Worm (Caenorhabditis elegans): ENCODE data around the gene C55C3.6.

Gene C55C3.6

DNA sequence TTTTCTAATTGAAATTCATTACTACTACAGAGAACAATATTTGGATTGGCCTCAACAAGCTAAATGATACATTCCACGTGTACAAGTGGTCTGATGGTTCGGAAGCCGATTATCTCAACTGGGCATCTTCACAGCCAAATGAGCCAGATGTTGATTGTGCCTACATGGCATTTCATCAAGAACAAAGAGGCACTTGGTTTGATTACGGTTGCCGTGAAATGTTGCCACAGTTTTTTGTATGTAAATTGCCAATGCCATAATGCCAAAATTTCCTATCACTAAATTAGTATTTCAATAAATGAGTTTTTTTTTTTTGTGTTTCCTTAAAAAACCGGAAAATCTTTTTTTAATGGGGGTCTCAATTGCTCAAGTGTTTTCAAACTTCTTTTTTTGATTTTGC is 28.3 kb upstream of the C55C3.6 start:
- TF ChIP-seq ceh-28 (tag; optimal IDR thresholded peaks at IDR 0.05) (no peak), nhr-43 (tag; optimal IDR thresholded peaks at IDR 0.05; ENCODE audit: poor library complexity, severe bottlenecking) (no peak), ztf-11 (tag; optimal IDR thresholded peaks at IDR 0.05) (no peak), pha-4 (tag; optimal IDR thresholded peaks at IDR 0.05) (no peak), R02D3.7 (tag; optimal IDR thresholded peaks at IDR 0.05) (no peak), ztf-4 (tag; optimal IDR thresholded peaks at IDR 0.05) (no peak), elt-2 (tag; optimal IDR thresholded peaks at IDR 0.05) (no peak), egl-27 (tag; optimal IDR thresholded peaks at IDR 0.05) (no peak), hmg-11 (tag; optimal IDR thresholded peaks at IDR 0.05) (no peak)

DNA sequence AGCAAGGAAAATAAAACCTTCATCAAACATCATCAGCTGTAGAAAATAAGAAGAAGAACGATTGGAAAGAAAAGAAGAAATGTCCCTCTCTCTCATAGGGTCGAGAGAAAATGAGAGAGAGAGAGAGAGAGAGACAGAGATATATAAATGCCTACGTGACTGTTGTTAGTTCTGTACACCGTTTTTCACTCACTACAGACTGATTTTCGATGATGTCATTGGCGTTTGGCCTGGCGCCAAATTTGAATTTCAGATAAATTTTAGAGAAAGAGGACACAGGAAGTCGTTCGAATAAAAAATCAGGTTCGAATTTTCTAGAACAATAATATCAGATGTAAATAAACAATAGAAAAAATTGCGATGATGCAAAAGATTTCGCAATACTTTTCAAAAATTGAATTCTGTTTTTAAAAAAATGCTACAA is 27.0 kb upstream of the C55C3.6 start:
- TF ChIP-seq mml-1 (tag; optimal IDR thresholded peaks at IDR 0.05) (no peak), ceh-16 (tag; optimal IDR thresholded peaks at IDR 0.05) (no peak), pha-4 (tag; optimal IDR thresholded peaks at IDR 0.05) (peak; percentile 24), mdl-1 (tag; optimal IDR thresholded peaks at IDR 0.05) (no peak), daf-12 (tag; optimal IDR thresholded peaks at IDR 0.05) (no peak), ceh-82 (tag; optimal IDR thresholded peaks at IDR 0.05) (no peak), nhr-43 (tag; optimal IDR thresholded peaks at IDR 0.05; ENCODE audit: poor library complexity, severe bottlenecking) (peak; percentile 87), sea-2 (GFP tag; optimal IDR thresholded peaks at IDR 0.05) (no peak), nhr-76 (tag; optimal IDR thresholded peaks at IDR 0.05) (no peak), eor-1 (tag; optimal IDR thresholded peaks at IDR 0.05) (no peak), ceh-9 (tag; optimal IDR thresholded peaks at IDR 0.05) (no peak), snpc-4 (tag; optimal IDR thresholded peaks at IDR 0.05) (no peak), nhr-77 (tag; optimal IDR thresholded peaks at IDR 0.05) (no peak), nfya-1 (tag; optimal IDR thresholded peaks at IDR 0.05; ENCODE audit: insufficient read depth) (peak; percentile 46), ZK546.5 (tag; optimal IDR thresholded peaks at IDR 0.05) (no peak), nhr-25 (tag; optimal IDR thresholded peaks at IDR 0.05) (peak; percentile 84), ztf-11 (tag; optimal IDR thresholded peaks at IDR 0.05) (no peak), lin-39 (tag; optimal IDR thresholded peaks at IDR 0.05) (no peak), nhr-67 (tag; optimal IDR thresholded peaks at IDR 0.05) (no peak), nhr-23 (tag; optimal IDR thresholded peaks at IDR 0.05) (peak; percentile 87), ceh-28 (tag; optimal IDR thresholded peaks at IDR 0.05) (no peak), ama-1 (optimal IDR thresholded peaks at IDR 0.05) (no peak), zag-1 (tag; optimal IDR thresholded peaks at IDR 0.05) (no peak), lin-15B (tag; optimal IDR thresholded peaks at IDR 0.05) (peak; percentile 94), egl-27 (tag; optimal IDR thresholded peaks at IDR 0.05) (peak; percentile 29), skn-1 (tag; optimal IDR thresholded peaks at IDR 0.05) (no peak), elt-3 (tag; optimal IDR thresholded peaks at IDR 0.05) (peak in 1 of 3 experiments; percentile 5), lsy-12 (tag; optimal IDR thresholded peaks at IDR 0.05) (peak; percentile 36), elt-1 (tag; optimal IDR thresholded peaks at IDR 0.05) (no peak), pqm-1 (tag; optimal IDR thresholded peaks at IDR 0.05) (peak; percentile 72), unc-62 (GFP tag; optimal IDR thresholded peaks at IDR 0.05) (no peak), jun-1 (tag; optimal IDR thresholded peaks at IDR 0.05) (peak; percentile 66), ztf-4 (tag; optimal IDR thresholded peaks at IDR 0.05) (no peak), aly-2 (tag; optimal IDR thresholded peaks at IDR 0.05) (no peak), elt-2 (tag; optimal IDR thresholded peaks at IDR 0.05) (peak; percentile 51), fkh-10 (GFP tag; optimal IDR thresholded peaks at IDR 0.05) (no peak), egl-5 (tag; optimal IDR thresholded peaks at IDR 0.05) (no peak), unc-39 (tag; optimal IDR thresholded peaks at IDR 0.05) (no peak), nhr-12 (tag; optimal IDR thresholded peaks at IDR 0.05) (no peak), R02D3.7 (tag; optimal IDR thresholded peaks at IDR 0.05) (peak; percentile 49), nhr-28 (tag; optimal IDR thresholded peaks at IDR 0.05) (no peak)

DNA sequence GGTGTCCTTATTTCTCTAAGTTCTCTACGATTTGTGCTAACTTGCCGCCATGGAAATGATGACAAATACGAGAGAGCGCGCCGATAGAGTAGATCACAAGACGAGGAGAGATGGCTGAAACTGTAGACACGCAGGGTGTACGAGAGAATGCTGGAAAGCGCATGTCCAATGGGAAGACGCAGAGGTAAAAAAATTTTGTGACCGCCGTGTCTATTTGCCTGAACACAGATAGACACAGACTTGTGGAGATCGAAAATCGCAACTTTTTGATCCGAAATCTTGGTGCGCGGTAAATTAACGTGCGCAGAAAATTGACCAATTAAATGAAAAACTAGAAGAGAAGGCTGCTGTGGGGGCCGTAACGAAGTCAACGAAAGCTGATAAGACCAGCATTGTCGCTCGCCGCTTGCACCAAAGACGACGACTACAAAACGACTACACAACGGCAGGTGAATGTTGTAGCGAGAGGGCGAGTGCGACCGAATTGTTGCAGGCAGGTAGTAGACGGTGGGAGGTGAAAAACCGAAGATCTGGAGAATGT is 25.8 kb upstream of the C55C3.6 start:
- TF ChIP-seq hmg-11 (tag; optimal IDR thresholded peaks at IDR 0.05) (peak; percentile 31), lin-15B (tag; optimal IDR thresholded peaks at IDR 0.05) (peak; percentile 62), jun-1 (tag; optimal IDR thresholded peaks at IDR 0.05) (peak; percentile 70), ZK546.5 (tag; optimal IDR thresholded peaks at IDR 0.05) (no peak), skn-1 (tag; optimal IDR thresholded peaks at IDR 0.05) (no peak), pha-4 (tag; optimal IDR thresholded peaks at IDR 0.05) (peak; percentile 81), ceh-82 (tag; optimal IDR thresholded peaks at IDR 0.05) (no peak), aly-2 (tag; optimal IDR thresholded peaks at IDR 0.05) (no peak), fkh-2 (tag; optimal IDR thresholded peaks at IDR 0.05) (no peak), ztf-4 (tag; optimal IDR thresholded peaks at IDR 0.05) (peak; percentile 36), fos-1 (tag; optimal IDR thresholded peaks at IDR 0.05) (no peak), lin-39 (tag; optimal IDR thresholded peaks at IDR 0.05) (peak; percentile 12), lsy-12 (tag; optimal IDR thresholded peaks at IDR 0.05) (peak; percentile 49), elt-1 (tag; optimal IDR thresholded peaks at IDR 0.05) (no peak), egl-27 (tag; optimal IDR thresholded peaks at IDR 0.05) (no peak), nhr-67 (tag; optimal IDR thresholded peaks at IDR 0.05) (no peak), fkh-10 (GFP tag; optimal IDR thresholded peaks at IDR 0.05) (no peak), unc-62 (GFP tag; optimal IDR thresholded peaks at IDR 0.05) (no peak), egl-5 (tag; optimal IDR thresholded peaks at IDR 0.05) (no peak), nhr-237 (tag; optimal IDR thresholded peaks at IDR 0.05) (no peak), ceh-16 (tag; optimal IDR thresholded peaks at IDR 0.05) (no peak), nhr-43 (tag; optimal IDR thresholded peaks at IDR 0.05; ENCODE audit: poor library complexity, severe bottlenecking) (peak; percentile 94), nhr-28 (tag; optimal IDR thresholded peaks at IDR 0.05) (no peak), mdl-1 (tag; optimal IDR thresholded peaks at IDR 0.05) (no peak), nhr-12 (tag; optimal IDR thresholded peaks at IDR 0.05) (no peak), eor-1 (tag; optimal IDR thresholded peaks at IDR 0.05) (no peak), ama-1 (optimal IDR thresholded peaks at IDR 0.05) (no peak), nfya-1 (tag; optimal IDR thresholded peaks at IDR 0.05; ENCODE audit: insufficient read depth) (peak; percentile 84), zag-1 (tag; optimal IDR thresholded peaks at IDR 0.05) (no peak), nhr-23 (tag; optimal IDR thresholded peaks at IDR 0.05) (peak; percentile 94), mml-1 (tag; optimal IDR thresholded peaks at IDR 0.05) (no peak), elt-2 (tag; optimal IDR thresholded peaks at IDR 0.05) (peak; percentile 47), snpc-4 (tag; optimal IDR thresholded peaks at IDR 0.05) (peak; percentile 37)
